Worm (Caenorhabditis elegans): ENCODE results near the gene sur-7.

sur-7 gene

ce11 chrX:16337399-16337798 is 39.0 kb upstream of the sur-7 start:
- no peak for TF ChIP-seq lsy-2 (tag; optimal IDR thresholded peaks at IDR 0.05)
- TF ChIP-seq flh-1 (GFP tag; optimal IDR thresholded peaks at IDR 0.05) = no peak
- TF ChIP-seq hlh-1 (tag; optimal IDR thresholded peaks at IDR 0.05) = no peak
- no peak for TF ChIP-seq unc-62 (GFP tag; optimal IDR thresholded peaks at IDR 0.05)
- no peak for TF ChIP-seq ceh-39 (tag; optimal IDR thresholded peaks at IDR 0.05)
- TF ChIP-seq nhr-76 (tag; optimal IDR thresholded peaks at IDR 0.05) = no peak
- TF ChIP-seq tbx-8 (GFP tag; optimal IDR thresholded peaks at IDR 0.05) = no peak
- TF ChIP-seq sem-2 (GFP tag; optimal IDR thresholded peaks at IDR 0.05) = no peak
- no peak for TF ChIP-seq nhr-237 (tag; optimal IDR thresholded peaks at IDR 0.05)
- no peak for TF ChIP-seq mab-5 (tag; optimal IDR thresholded peaks at IDR 0.05)
- no peak for TF ChIP-seq lin-13 (tag; optimal IDR thresholded peaks at IDR 0.05)
- TF ChIP-seq mep-1 (tag; optimal IDR thresholded peaks at IDR 0.05) = no peak
- no peak for TF ChIP-seq zip-8 (tag; optimal IDR thresholded peaks at IDR 0.05)
- no peak for TF ChIP-seq elt-1 (tag; optimal IDR thresholded peaks at IDR 0.05; ENCODE audit: borderline replicate concordance, insufficient read depth)
- TF ChIP-seq unc-39 (tag; optimal IDR thresholded peaks at IDR 0.05) = no peak
- no peak for TF ChIP-seq elt-3 (tag; optimal IDR thresholded peaks at IDR 0.05)
- no peak for TF ChIP-seq snpc-4 (tag; optimal IDR thresholded peaks at IDR 0.05)
- no peak for TF ChIP-seq drap-1 (GFP tag; optimal IDR thresholded peaks at IDR 0.05)

ce11 chrX:16339207-16339606 is 37.2 kb upstream of the sur-7 start:
- TF ChIP-seq cnd-1 (tag; optimal IDR thresholded peaks at IDR 0.05) (no peak), mep-1 (tag; optimal IDR thresholded peaks at IDR 0.05) (no peak), mls-2 (tag; optimal IDR thresholded peaks at IDR 0.05) (no peak), pha-4 (tag; optimal IDR thresholded peaks at IDR 0.05) (no peak), elt-3 (tag; optimal IDR thresholded peaks at IDR 0.05) (no peak), ceh-39 (tag; optimal IDR thresholded peaks at IDR 0.05) (no peak), ceh-83 (GFP tag; optimal IDR thresholded peaks at IDR 0.05) (no peak), hlh-1 (tag; optimal IDR thresholded peaks at IDR 0.05) (no peak), ces-1 (GFP tag; optimal IDR thresholded peaks at IDR 0.05) (peak; percentile 7)

- TF ChIP-seq ztf-11 (tag; optimal IDR thresholded peaks at IDR 0.05) (no peak), unc-120 (tag; optimal IDR thresholded peaks at IDR 0.05; ENCODE audit: poor library complexity, severe bottlenecking) (no peak), tbx-8 (GFP tag; optimal IDR thresholded peaks at IDR 0.05) (no peak), sptf-1 (tag; optimal IDR thresholded peaks at IDR 0.05) (no peak), bed-3 (GFP tag; optimal IDR thresholded peaks at IDR 0.05) (no peak), snpc-4 (tag; optimal IDR thresholded peaks at IDR 0.05) (no peak), sem-2 (GFP tag; optimal IDR thresholded peaks at IDR 0.05) (no peak)
These were observed 34.5 kb upstream of the sur-7 start for ce11 chrX:16341838-16342237.

- TF ChIP-seq sptf-1 (tag; optimal IDR thresholded peaks at IDR 0.05) (no peak), sem-2 (GFP tag; optimal IDR thresholded peaks at IDR 0.05) (peak; percentile 3)
These were observed 34.1 kb upstream of the sur-7 start for ce11 chrX:16342256-16342655.

- no peak for TF ChIP-seq nhr-28 (tag; optimal IDR thresholded peaks at IDR 0.05)
These were observed 32.3 kb upstream of the sur-7 start for ce11 chrX:16343885-16344640.

ce11 chrX:16345296-16345695 is 31.1 kb upstream of the sur-7 start:
- no peak for TF ChIP-seq ceh-83 (GFP tag; optimal IDR thresholded peaks at IDR 0.05)
- TF ChIP-seq nhr-76 (tag; optimal IDR thresholded peaks at IDR 0.05) = no peak
- TF ChIP-seq hlh-1 (tag; optimal IDR thresholded peaks at IDR 0.05) = no peak
- no peak for TF ChIP-seq unc-120 (tag; optimal IDR thresholded peaks at IDR 0.05; ENCODE audit: poor library complexity, severe bottlenecking)
- no peak for TF ChIP-seq sem-2 (GFP tag; optimal IDR thresholded peaks at IDR 0.05)
- no peak for TF ChIP-seq nhr-2 (tag; optimal IDR thresholded peaks at IDR 0.05)
- no peak for TF ChIP-seq ham-2 (GFP tag; optimal IDR thresholded peaks at IDR 0.05)
- TF ChIP-seq blmp-1 (tag; optimal IDR thresholded peaks at IDR 0.05) = no peak
- TF ChIP-seq elt-3 (tag; optimal IDR thresholded peaks at IDR 0.05) = no peak
- TF ChIP-seq bed-3 (GFP tag; optimal IDR thresholded peaks at IDR 0.05) = no peak
- TF ChIP-seq nhr-28 (tag; optimal IDR thresholded peaks at IDR 0.05) = no peak
- TF ChIP-seq mep-1 (tag; optimal IDR thresholded peaks at IDR 0.05) = no peak
- no peak for TF ChIP-seq M03D4.4 (tag; optimal IDR thresholded peaks at IDR 0.05)
